Fruit fly (Drosophila melanogaster): ENCODE data around the gene CG11444.

The CG11444 gene

DNA sequence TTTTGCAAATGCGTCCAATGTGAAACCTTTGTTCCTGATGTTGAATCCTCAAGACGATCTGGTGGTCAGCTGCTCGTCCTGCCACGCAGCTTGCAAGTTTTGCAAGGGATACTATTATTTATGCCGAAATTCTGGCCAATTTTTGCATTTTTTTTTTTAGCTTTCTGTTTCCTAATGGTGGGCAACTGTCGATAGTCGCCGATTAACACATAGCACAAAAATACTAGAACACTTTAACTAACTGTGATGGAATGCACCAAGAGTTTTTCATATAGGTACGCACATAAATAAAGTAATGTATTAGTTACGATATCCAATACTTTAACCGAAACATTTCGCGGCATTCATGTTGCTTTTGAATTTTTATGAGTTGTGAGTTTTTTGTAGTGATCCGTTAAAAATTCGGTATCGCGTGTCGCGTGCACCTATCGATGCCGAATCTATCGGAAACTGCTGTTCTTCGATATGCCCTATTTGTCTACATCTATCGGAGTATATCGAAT, 13.7 kb downstream of the CG11444 start, which contains the start of the genes rb and CHOp24 (continued):
- TF ChIP-seq hb (GFP tag; IDR thresholded peaks at IDR 0.05; ENCODE audit: partially characterized antibody), result peak; percentile 97
- no peak for TF ChIP-seq disco-r (GFP tag; optimal IDR thresholded peaks at IDR 0.05)
- no peak for TF ChIP-seq CG4707 (GFP tag; optimal IDR thresholded peaks at IDR 0.05)
- TF ChIP-seq pan (optimal IDR thresholded peaks at IDR 0.05), result no peak
- no peak for TF ChIP-seq pan (GFP tag; optimal IDR thresholded peaks at IDR 0.05 in 1 of 2, IDR thresholded peaks at IDR 0.05 in 1 of 2)
- TF ChIP-seq Ada2b (GFP tag; IDR thresholded peaks at IDR 0.05), result no peak
- no peak for TF ChIP-seq Doc2 (GFP tag; IDR thresholded peaks at IDR 0.05)
- TF ChIP-seq exex (tag; optimal IDR thresholded peaks at IDR 0.05), result no peak
- TF ChIP-seq Bteb2 (GFP tag; optimal IDR thresholded peaks at IDR 0.05), result no peak
- no peak for TF ChIP-seq CG10147 (GFP tag; optimal IDR thresholded peaks at IDR 0.05)
- TF ChIP-seq CG10209 (GFP tag; optimal IDR thresholded peaks at IDR 0.05), result no peak
- no peak for TF ChIP-seq ash1 (GFP tag; optimal IDR thresholded peaks at IDR 0.05)
- peak; percentile 24 for TF ChIP-seq Dp (GFP tag; optimal IDR thresholded peaks at IDR 0.05)
- peak; percentile 43 for TF ChIP-seq Nf-YC (tag; optimal IDR thresholded peaks at IDR 0.05)
- peak; percentile 57 for TF ChIP-seq CG2120 (GFP tag; optimal IDR thresholded peaks at IDR 0.05)
- TF ChIP-seq Atf3 (GFP tag; optimal IDR thresholded peaks at IDR 0.05), result no peak
- peak; percentile 59 for TF ChIP-seq CG30020 (tag; optimal IDR thresholded peaks at IDR 0.05)
- TF ChIP-seq otp (GFP tag; IDR thresholded peaks at IDR 0.05), result no peak
- no peak for TF ChIP-seq CG12104 (GFP tag; optimal IDR thresholded peaks at IDR 0.05)
- TF ChIP-seq btn (GFP tag; optimal IDR thresholded peaks at IDR 0.05), result no peak
- no peak for TF ChIP-seq schlank (tag; optimal IDR thresholded peaks at IDR 0.05)
- TF ChIP-seq gcm2 (GFP tag; optimal IDR thresholded peaks at IDR 0.05), result no peak
- TF ChIP-seq gsb (GFP tag; IDR thresholded peaks at IDR 0.05), result no peak
- peak; percentile 17; the same call in 1 of the 2 replicates for TF ChIP-seq CG3847 (GFP tag; IDR thresholded peaks at IDR 0.05)
- TF ChIP-seq Sin3A (optimal IDR thresholded peaks at IDR 0.05), result peak; percentile 81
- no peak for TF ChIP-seq CG17802 (tag; optimal IDR thresholded peaks at IDR 0.05)
- no peak for TF ChIP-seq CG6175 (GFP tag; IDR thresholded peaks at IDR 0.05)
- no peak for TF ChIP-seq CG8089 (GFP tag; optimal IDR thresholded peaks at IDR 0.05)
- TF ChIP-seq CG5245 (GFP tag; optimal IDR thresholded peaks at IDR 0.05), result no peak
- no peak for TF ChIP-seq CG12071 (GFP tag; optimal IDR thresholded peaks at IDR 0.05)
- peak; percentile 94 for TF ChIP-seq CG13287 (GFP tag; IDR thresholded peaks at IDR 0.05; ENCODE audit: partially characterized antibody)
- TF ChIP-seq her (GFP tag; optimal IDR thresholded peaks at IDR 0.05), result no peak
- no peak for TF ChIP-seq Tbp (GFP tag; optimal IDR thresholded peaks at IDR 0.05)
- TF ChIP-seq CG8478 (optimal IDR thresholded peaks at IDR 0.05), result no peak
- TF ChIP-seq CG32767 (GFP tag; IDR thresholded peaks at IDR 0.05), result no peak
- no peak for TF ChIP-seq CG6854 (GFP tag; optimal IDR thresholded peaks at IDR 0.05)
- TF ChIP-seq tio (GFP tag; optimal IDR thresholded peaks at IDR 0.05), result no peak
- TF ChIP-seq Bdp1 (GFP tag; optimal IDR thresholded peaks at IDR 0.05), result no peak
- TF ChIP-seq kah (GFP tag; optimal IDR thresholded peaks at IDR 0.05), result no peak
- TF ChIP-seq Eip74EF (GFP tag; optimal IDR thresholded peaks at IDR 0.05), result no peak
- no peak for TF ChIP-seq gro (GFP tag; optimal IDR thresholded peaks at IDR 0.05)
- no peak for TF ChIP-seq D (optimal IDR thresholded peaks at IDR 0.05)
- no peak for TF ChIP-seq D (GFP tag; optimal IDR thresholded peaks at IDR 0.05)
- TF ChIP-seq br (optimal IDR thresholded peaks at IDR 0.05), result no peak
- peak; percentile 63 for TF ChIP-seq Side (GFP tag; optimal IDR thresholded peaks at IDR 0.05)
- TF ChIP-seq Usf (GFP tag; optimal IDR thresholded peaks at IDR 0.05), result no peak
- no peak for TF ChIP-seq Hey (tag; optimal IDR thresholded peaks at IDR 0.05)
- no peak for TF ChIP-seq CG7271 (tag; optimal IDR thresholded peaks at IDR 0.05)
- no peak for TF ChIP-seq gsb-n (tag; optimal IDR thresholded peaks at IDR 0.05)
- TF ChIP-seq CG33213 (GFP tag; optimal IDR thresholded peaks at IDR 0.05), result no peak
- TF ChIP-seq CG9437 (GFP tag; optimal IDR thresholded peaks at IDR 0.05), result no peak
- TF ChIP-seq dimm (GFP tag; IDR thresholded peaks at IDR 0.05), result no peak
- TF ChIP-seq NC2α (GFP tag; optimal IDR thresholded peaks at IDR 0.05), result no peak

All from whole organism, embryonic.